Worm (Caenorhabditis elegans): Measurements from ENCODE around the gene C17B7.4.

The C17B7.4 gene

ce11 chrV:3341906-3342305, 2.8 kb downstream of the C17B7.4 start, which contains the start of gene C17B7.10:
Gene C17B7.10, minus strand, starts transcription at chrV:3342006.
- no peak for TF ChIP-seq mec-3 (tag; optimal IDR thresholded peaks at IDR 0.05; ENCODE audit: borderline replicate concordance)
- no peak for TF ChIP-seq sox-4 (tag; optimal IDR thresholded peaks at IDR 0.05)
- no peak for TF ChIP-seq hlh-8 (tag; optimal IDR thresholded peaks at IDR 0.05)
- TF ChIP-seq sdc-2 (tag; optimal IDR thresholded peaks at IDR 0.05) = no peak
- TF ChIP-seq unc-3 (GFP tag; conservative IDR thresholded peaks at IDR 0.05) = no peak
- TF ChIP-seq unc-3 (tag; optimal IDR thresholded peaks at IDR 0.05) = no peak
- TF ChIP-seq ceh-2 (tag; optimal IDR thresholded peaks at IDR 0.05) = no peak
- no peak for TF ChIP-seq C38D4.7 (GFP tag; optimal IDR thresholded peaks at IDR 0.05)
- TF ChIP-seq elt-2 (tag; optimal IDR thresholded peaks at IDR 0.05) = no peak
- no peak for TF ChIP-seq fax-1 (tag; optimal IDR thresholded peaks at IDR 0.05)
- no peak for TF ChIP-seq T23F11.4 (GFP tag; optimal IDR thresholded peaks at IDR 0.05)
- TF ChIP-seq ceh-30 (tag; optimal IDR thresholded peaks at IDR 0.05) = no peak
- no peak for TF ChIP-seq ceh-22 (tag; optimal IDR thresholded peaks at IDR 0.05)
- no peak for TF ChIP-seq syd-9 (tag; optimal IDR thresholded peaks at IDR 0.05)
- TF ChIP-seq ceh-45 (GFP tag; IDR thresholded peaks at IDR 0.05) = no peak
- TF ChIP-seq tbx-2 (tag; optimal IDR thresholded peaks at IDR 0.05) = no peak

- TF ChIP-seq C08G9.2 (tag; optimal IDR thresholded peaks at IDR 0.05) (no peak), T23F11.4 (GFP tag; optimal IDR thresholded peaks at IDR 0.05) (no peak), sox-2 (GFP tag; IDR thresholded peaks at IDR 0.05) (no peak), ceh-22 (tag; optimal IDR thresholded peaks at IDR 0.05) (no peak)
These were observed 3.4 kb downstream of the C17B7.4 start, which contains the start of gene C17B7.3 for ce11 chrV:3342504-3342903. Gene C17B7.3, plus strand, starts transcription at chrV:3342804.

ce11 chrV:3344001-3344400, 4.9 kb downstream of the C17B7.4 start:
- no peak for TF ChIP-seq T23F11.4 (GFP tag; optimal IDR thresholded peaks at IDR 0.05)
- no peak for TF ChIP-seq pha-2 (tag; optimal IDR thresholded peaks at IDR 0.05)
- no peak for TF ChIP-seq eyg-1 (tag; optimal IDR thresholded peaks at IDR 0.05)
- TF ChIP-seq ceh-14 (tag; optimal IDR thresholded peaks at IDR 0.05) = no peak
- TF ChIP-seq sox-4 (tag; optimal IDR thresholded peaks at IDR 0.05) = no peak

- no peak for TF ChIP-seq elt-2 (tag; optimal IDR thresholded peaks at IDR 0.05)
- TF ChIP-seq tbx-7 (tag; optimal IDR thresholded peaks at IDR 0.05) = no peak
- TF ChIP-seq pros-1 (tag; optimal IDR thresholded peaks at IDR 0.05) = no peak
- TF ChIP-seq ceh-45 (GFP tag; IDR thresholded peaks at IDR 0.05) = no peak
- TF ChIP-seq tbx-2 (tag; optimal IDR thresholded peaks at IDR 0.05) = no peak
- no peak for TF ChIP-seq odd-2 (tag; optimal IDR thresholded peaks at IDR 0.05)
These were observed 7.4 kb downstream of the C17B7.4 start, which contains the start of gene fbxa-65 for ce11 chrV:3346434-3347019. Gene fbxa-65, minus strand, starts transcription at chrV:3346484.

ce11 chrV:3347486-3347885, 8.4 kb downstream of the C17B7.4 start:
- TF ChIP-seq ahr-1 (tag; optimal IDR thresholded peaks at IDR 0.05) (no peak), lim-6 (tag; optimal IDR thresholded peaks at IDR 0.05) (no peak), ceh-22 (tag; optimal IDR thresholded peaks at IDR 0.05) (no peak), gmeb-2 (tag; optimal IDR thresholded peaks at IDR 0.05) (no peak), sox-2 (GFP tag; IDR thresholded peaks at IDR 0.05) (no peak), unc-3 (GFP tag; conservative IDR thresholded peaks at IDR 0.05) (no peak), unc-3 (tag; optimal IDR thresholded peaks at IDR 0.05) (no peak), sox-4 (tag; optimal IDR thresholded peaks at IDR 0.05) (no peak), unc-86 (tag; optimal IDR thresholded peaks at IDR 0.05) (no peak), ref-2 (tag; optimal IDR thresholded peaks at IDR 0.05) (no peak), pha-4 (tag; optimal IDR thresholded peaks at IDR 0.05) (no peak)

- TF ChIP-seq ceh-6 (GFP tag; optimal IDR thresholded peaks at IDR 0.05) (no peak), pros-1 (tag; optimal IDR thresholded peaks at IDR 0.05) (no peak), tbx-2 (tag; optimal IDR thresholded peaks at IDR 0.05) (no peak), lin-11 (tag; optimal IDR thresholded peaks at IDR 0.05) (no peak), K02D7.2 (tag; optimal IDR thresholded peaks at IDR 0.05) (no peak), ceh-45 (GFP tag; IDR thresholded peaks at IDR 0.05) (no peak), fkh-10 (GFP tag; optimal IDR thresholded peaks at IDR 0.05) (no peak), unc-55 (GFP tag; optimal IDR thresholded peaks at IDR 0.05) (no peak), T23F11.4 (GFP tag; optimal IDR thresholded peaks at IDR 0.05) (no peak), dve-1 (tag; optimal IDR thresholded peaks at IDR 0.05) (no peak), ceh-30 (tag; optimal IDR thresholded peaks at IDR 0.05) (no peak), pag-3 (tag; optimal IDR thresholded peaks at IDR 0.05; ENCODE audit: borderline replicate concordance) (no peak), mec-3 (tag; optimal IDR thresholded peaks at IDR 0.05; ENCODE audit: borderline replicate concordance) (no peak)
These were observed 10.8 kb downstream of the C17B7.4 start, which contains the start of gene C17B7.15 for ce11 chrV:3349877-3350276. Gene C17B7.15, plus strand, starts transcription at chrV:3350177.
